Worm (Caenorhabditis elegans) whole organism, L2 larva: Measurements from ENCODE around the gene nas-24.

Source experiments
- F13H6.1 ChIP-seq: sonication (generic microtip); optimal IDR thresholded peaks from 2 replicates; lab custom pipeline; 2016; ENCODE audit warnings: missing genetic modification characterization, missing compliant biosample characterization
- R02D3.7 ChIP-seq: fragments of 150-350 bp; optimal IDR thresholded peaks from 2 replicates; lab custom pipeline; 2014; ENCODE audit warnings: missing biosample characterization, missing genetic modification characterization
- Y55F3AM.14 ChIP-seq: fragments of 200-800 bp; sonication (Bioruptor generic); optimal IDR thresholded peaks from 2 replicates; lab custom pipeline; 2018; ENCODE audit warnings: mild to moderate bottlenecking, missing genetic modification characterization, missing compliant biosample characterization
- ZK546.5 ChIP-seq: sonication (generic microtip); optimal IDR thresholded peaks from 2 replicates; lab custom pipeline; 2017; ENCODE audit warnings: missing biosample characterization, missing genetic modification characterization
- alr-1 ChIP-seq: fragments of 150-350 bp; optimal IDR thresholded peaks from 2 replicates; lab custom pipeline; 2014; ENCODE audit warnings: missing biosample characterization, missing genetic modification characterization
- aly-2 ChIP-seq: fragments of 150-350 bp; optimal IDR thresholded peaks from 2 replicates; lab custom pipeline; 2014; ENCODE audit warnings: missing biosample characterization, missing genetic modification characterization
- blmp-1 ChIP-seq: sonication (generic microtip); optimal IDR thresholded peaks from 2 replicates; lab custom pipeline; 2017; ENCODE audit warnings: missing genetic modification characterization, mild to moderate bottlenecking, missing compliant biosample characterization, antibody characterized with exemption, moderate library complexity; ENCODE audit not compliant: insufficient read depth
- ceh-16 ChIP-seq: fragments of 150-350 bp; optimal IDR thresholded peaks from 2 replicates; lab custom pipeline; 2014; ENCODE audit warnings: missing biosample characterization, missing genetic modification characterization
- crh-2 ChIP-seq: sonication (generic microtip); optimal IDR thresholded peaks from 2 replicates; lab custom pipeline; 2017; ENCODE audit warnings: missing biosample characterization, missing genetic modification characterization
- dmd-4 ChIP-seq: sonication (generic microtip); optimal IDR thresholded peaks from 2 replicates; lab custom pipeline; 2017; ENCODE audit warnings: missing biosample characterization, missing genetic modification characterization
- egl-27 ChIP-seq: sonication (generic microtip); optimal IDR thresholded peaks from 3 replicates; lab custom pipeline; 2017; ENCODE audit warnings: missing biosample characterization, missing genetic modification reagents, missing genetic modification characterization
- elt-1 ChIP-seq: fragments of 150-350 bp; optimal IDR thresholded peaks from 2 replicates; lab custom pipeline; 2014; ENCODE audit warnings: missing biosample characterization, missing genetic modification characterization
- elt-3 ChIP-seq: sonication (generic microtip); optimal IDR thresholded peaks from 2 replicates; lab custom pipeline; 2017; ENCODE audit warnings: missing biosample characterization, missing genetic modification characterization
- fos-1 ChIP-seq: fragments of 150-350 bp; optimal IDR thresholded peaks from 2 replicates; lab custom pipeline; 2014; ENCODE audit warnings: missing biosample characterization, missing genetic modification characterization
- gmeb-1 ChIP-seq: fragments of 150-350 bp; optimal IDR thresholded peaks from 2 replicates; lab custom pipeline; 2014; ENCODE audit warnings: missing biosample characterization, missing genetic modification characterization
- lin-11 ChIP-seq: fragments of 150-350 bp; sonication (generic microtip); optimal IDR thresholded peaks from 2 replicates; lab custom pipeline; 2014; ENCODE audit warnings: missing biosample characterization, missing genetic modification characterization, inconsistent platforms, mixed read lengths
- lsy-2 ChIP-seq, 2 experiments: fragments of 150-350 bp in 1 of 2; sonication (generic microtip) in 1 of 2; optimal IDR thresholded peaks; 2 replicates each; lab custom pipeline; 2014 to 2017; ENCODE audit warnings: missing biosample characterization in 2 of 2, missing genetic modification characterization in 2 of 2
- mab-5 ChIP-seq: fragments of 150-350 bp; optimal IDR thresholded peaks from 2 replicates; lab custom pipeline; 2014; ENCODE audit warnings: missing biosample characterization, missing genetic modification characterization
- mbf-1 ChIP-seq: sonication (generic microtip); optimal IDR thresholded peaks from 2 replicates; lab custom pipeline; 2017; ENCODE audit warnings: missing biosample characterization, missing genetic modification characterization
- mdl-1 ChIP-seq, 2 experiments: fragments of 150-350 bp in 1 of 2; sonication (generic microtip) in 1 of 2; optimal IDR thresholded peaks; 2 replicates each; lab custom pipeline; 2017; ENCODE audit warnings: missing biosample characterization in 2 of 2, missing genetic modification characterization in 2 of 2
- nhr-11 ChIP-seq: fragments of 150-350 bp; optimal IDR thresholded peaks from 2 replicates; lab custom pipeline; 2014; ENCODE audit warnings: missing biosample characterization, missing genetic modification characterization
- nhr-237 ChIP-seq: fragments of 150-350 bp; optimal IDR thresholded peaks from 2 replicates; lab custom pipeline; 2014; ENCODE audit warnings: missing biosample characterization, missing genetic modification characterization
- nhr-25 ChIP-seq: fragments of 150-350 bp; sonication (generic microtip); optimal IDR thresholded peaks from 3 replicates; lab custom pipeline; 2014; ENCODE audit warnings: missing biosample characterization, missing genetic modification characterization
- nhr-6 ChIP-seq: fragments of 150-350 bp; optimal IDR thresholded peaks from 2 replicates; lab custom pipeline; 2014; ENCODE audit warnings: missing biosample characterization, missing genetic modification characterization
- nhr-77 ChIP-seq: fragments of 150-350 bp; optimal IDR thresholded peaks from 2 replicates; lab custom pipeline; 2014; ENCODE audit warnings: missing biosample characterization, missing genetic modification characterization
- peb-1 ChIP-seq: fragments of 150-350 bp; optimal IDR thresholded peaks from 2 replicates; lab custom pipeline; 2014; ENCODE audit warnings: missing biosample characterization, missing genetic modification characterization
- sem-4 ChIP-seq: fragments of 150-350 bp; optimal IDR thresholded peaks from 2 replicates; lab custom pipeline; 2014; ENCODE audit warnings: missing biosample characterization, missing genetic modification reagents, missing genetic modification characterization
- skn-1 ChIP-seq: sonication (generic microtip); optimal IDR thresholded peaks from 2 replicates; lab custom pipeline; 2017; ENCODE audit warnings: missing biosample characterization, missing genetic modification characterization
- sma-9 ChIP-seq, 2 experiments: fragments of 150-350 bp in 1 of 2; sonication (generic microtip) in 1 of 2; optimal IDR thresholded peaks; 2 replicates each; lab custom pipeline; 2014 to 2016; ENCODE audit warnings: missing genetic modification characterization in 2 of 2, mild to moderate bottlenecking in 1 of 2, missing biosample characterization in 1 of 2, missing compliant biosample characterization in 1 of 2, missing genetic modification reagents in 1 of 2, moderate library complexity in 1 of 2
- unc-39 ChIP-seq: fragments of 150-350 bp; optimal IDR thresholded peaks from 2 replicates; lab custom pipeline; 2014; ENCODE audit warnings: missing biosample characterization, missing genetic modification characterization
- unc-62 ChIP-seq: fragments of 150-350 bp; optimal IDR thresholded peaks from 2 replicates; lab custom pipeline; 2014; ENCODE audit warnings: missing biosample characterization, missing genetic modification reagents, missing genetic modification characterization
- zag-1 ChIP-seq: fragments of 150-350 bp; optimal IDR thresholded peaks from 2 replicates; lab custom pipeline; 2014; ENCODE audit warnings: missing biosample characterization, missing genetic modification characterization
- ztf-1 ChIP-seq: fragments of 200-800 bp; sonication (Bioruptor generic); conservative IDR thresholded peaks from 2 replicates; pipeline ENCODE4 v1.3.6; 2022; ENCODE audit warnings: missing genetic modification characterization, missing compliant biosample characterization
- ztf-4 ChIP-seq: fragments of 150-350 bp; optimal IDR thresholded peaks from 2 replicates; lab custom pipeline; 2014; ENCODE audit warnings: missing biosample characterization, missing genetic modification characterization

The nas-24 gene

DNA sequence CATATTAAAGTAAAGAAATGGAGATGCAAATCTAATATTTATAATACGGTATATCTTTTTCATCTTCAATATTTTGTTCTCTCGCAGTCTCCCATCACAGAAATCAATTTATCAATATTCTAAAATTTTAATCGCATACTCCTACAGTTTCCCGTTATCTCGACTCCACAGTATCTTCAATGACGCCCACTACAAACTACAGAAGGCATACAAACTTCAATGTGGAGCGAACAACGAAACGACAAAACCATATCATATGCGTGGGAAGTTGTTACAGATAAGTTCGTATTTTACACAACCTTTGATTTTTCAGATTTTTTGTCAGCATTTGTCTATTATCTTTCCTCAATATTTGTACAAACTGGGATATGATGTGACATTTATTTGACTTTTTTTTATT lies 29.3 kb upstream of the nas-24 start:
- TF ChIP-seq lsy-2 (tag; optimal IDR thresholded peaks at IDR 0.05; lab: Kevin White, UChicago) (no peak), unc-62 (GFP tag; lab: Kevin White, UChicago) (no peak), mbf-1 (tag; lab: Kevin White, UChicago) (no peak), F13H6.1 (tag; lab: Kevin White, UChicago) (no peak), nhr-77 (tag; lab: Kevin White, UChicago) (no peak), ZK546.5 (tag; lab: Kevin White, UChicago) (no peak), nhr-6 (tag; lab: Kevin White, UChicago) (no peak), crh-2 (tag; lab: Kevin White, UChicago) (no peak), Y55F3AM.14 (GFP tag; lab: Kevin White, UChicago) (no peak), sma-9 (GFP tag; optimal IDR thresholded peaks at IDR 0.05; lab: Kevin White, UChicago) (peak; percentile 40), sma-9 (tag; optimal IDR thresholded peaks at IDR 0.05; lab: Kevin White, UChicago) (no peak), nhr-11 (no peak), aly-2 (no peak), R02D3.7 (tag; lab: Kevin White, UChicago) (no peak), blmp-1 (tag; lab: Kevin White, UChicago) (no peak), fos-1 (tag; lab: Kevin White, UChicago) (peak; percentile 51), elt-3 (tag; lab: Kevin White, UChicago) (no peak), sem-4 (no peak), egl-27 (tag; lab: Kevin White, UChicago) (no peak)

DNA sequence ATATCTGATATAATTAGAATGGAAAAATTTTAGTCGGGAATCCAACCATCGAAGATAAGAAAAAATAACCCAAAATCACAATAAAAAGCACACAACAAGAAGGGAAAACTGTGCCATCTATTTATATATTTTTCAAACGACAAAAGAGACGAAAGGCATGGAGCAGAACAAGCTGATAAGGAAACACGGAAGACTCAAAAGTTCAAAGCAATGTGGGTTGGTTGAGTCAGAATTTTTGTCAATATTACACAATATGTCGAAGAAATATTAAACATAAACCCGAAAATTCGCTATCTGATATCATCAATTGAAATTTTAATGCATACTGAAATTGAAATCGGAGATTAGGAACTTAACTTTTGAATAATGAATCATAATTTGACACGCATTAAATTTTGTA lies 24.3 kb upstream of the nas-24 start, which contains the start of gene F35E12.9:
TSS of gene F35E12.9 (minus strand) at position 227 of the 400 bp plus-strand sequence.
- no peak for TF ChIP-seq alr-1 (tag; lab: Kevin White, UChicago)
- TF ChIP-seq ZK546.5 (tag; lab: Kevin White, UChicago): no peak
- no peak for TF ChIP-seq lin-11
- TF ChIP-seq Y55F3AM.14 (GFP tag; lab: Kevin White, UChicago): no peak
- TF ChIP-seq F13H6.1 (tag; lab: Kevin White, UChicago): peak; percentile 3
- no peak for TF ChIP-seq sem-4
- peak; percentile 20 for TF ChIP-seq crh-2 (tag; lab: Kevin White, UChicago)
- no peak for TF ChIP-seq dmd-4 (tag; lab: Kevin White, UChicago)
- no peak for TF ChIP-seq peb-1 (tag; lab: Kevin White, UChicago)
- no peak for TF ChIP-seq ceh-16 (tag; lab: Kevin White, UChicago)
- TF ChIP-seq blmp-1 (tag; lab: Kevin White, UChicago): no peak
- TF ChIP-seq nhr-77 (tag; lab: Kevin White, UChicago): no peak
- TF ChIP-seq nhr-11: no peak
- peak; percentile 46 for TF ChIP-seq skn-1 (tag; lab: Kevin White, UChicago)
- TF ChIP-seq ztf-1 (GFP tag; lab: Robert Waterston, UW): no peak
- peak; percentile 22 for TF ChIP-seq sma-9 (GFP tag; optimal IDR thresholded peaks at IDR 0.05; lab: Kevin White, UChicago)
- no peak for TF ChIP-seq sma-9 (tag; optimal IDR thresholded peaks at IDR 0.05; lab: Kevin White, UChicago)
- peak; percentile 98 for TF ChIP-seq fos-1 (tag; lab: Kevin White, UChicago)
- TF ChIP-seq gmeb-1 (tag; lab: Kevin White, UChicago): peak; percentile 40

DNA sequence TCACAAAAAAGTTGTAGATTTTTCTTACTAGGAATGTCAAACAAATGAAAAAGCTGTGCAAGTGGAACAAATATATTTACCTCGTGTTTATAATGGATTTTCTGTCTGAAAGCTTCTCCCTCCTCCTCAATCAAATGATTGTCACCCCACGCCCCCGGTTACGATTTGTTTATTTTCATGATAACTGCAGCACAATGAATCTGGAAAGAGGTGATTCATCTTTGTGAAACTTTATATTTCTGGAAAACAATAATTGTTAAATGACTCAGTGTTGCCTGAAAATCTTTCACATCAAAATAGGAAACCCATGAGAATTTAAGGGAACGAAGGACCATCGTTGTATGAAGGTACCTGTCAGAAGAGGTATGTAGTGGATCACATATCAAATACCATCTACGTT lies 20.5 kb upstream of the nas-24 start, which contains the start of gene F35E12.10:
TSS of gene F35E12.10 (minus strand) at position 101 of the 400 bp plus-strand sequence.
- TF ChIP-seq unc-62 (GFP tag; lab: Kevin White, UChicago) (no peak), mdl-1 (tag; optimal IDR thresholded peaks at IDR 0.05; lab: Kevin White, UChicago) (no peak), ceh-16 (tag; lab: Kevin White, UChicago) (no peak), gmeb-1 (tag; lab: Kevin White, UChicago) (no peak), mbf-1 (tag; lab: Kevin White, UChicago) (no peak), nhr-6 (tag; lab: Kevin White, UChicago) (no peak), zag-1 (tag; lab: Kevin White, UChicago) (no peak), unc-39 (tag; lab: Kevin White, UChicago) (no peak), alr-1 (tag; lab: Kevin White, UChicago) (no peak), lsy-2 (tag; optimal IDR thresholded peaks at IDR 0.05; lab: Kevin White, UChicago) (no peak), mab-5 (tag; lab: Kevin White, UChicago) (no peak), ztf-4 (tag; lab: Kevin White, UChicago) (no peak), Y55F3AM.14 (GFP tag; lab: Kevin White, UChicago) (no peak), elt-1 (tag; lab: Kevin White, UChicago) (no peak), nhr-77 (tag; lab: Kevin White, UChicago) (no peak), nhr-25 (tag; lab: Kevin White, UChicago) (no peak), dmd-4 (tag; lab: Kevin White, UChicago) (no peak), ztf-1 (GFP tag; lab: Robert Waterston, UW) (no peak), nhr-237 (tag; lab: Kevin White, UChicago) (no peak), sma-9 (GFP tag; optimal IDR thresholded peaks at IDR 0.05; lab: Kevin White, UChicago) (no peak), sma-9 (tag; optimal IDR thresholded peaks at IDR 0.05; lab: Kevin White, UChicago) (no peak)
